Worm (Caenorhabditis elegans): ENCODE data around the gene F27E5.7.

The F27E5.7 gene

DNA sequence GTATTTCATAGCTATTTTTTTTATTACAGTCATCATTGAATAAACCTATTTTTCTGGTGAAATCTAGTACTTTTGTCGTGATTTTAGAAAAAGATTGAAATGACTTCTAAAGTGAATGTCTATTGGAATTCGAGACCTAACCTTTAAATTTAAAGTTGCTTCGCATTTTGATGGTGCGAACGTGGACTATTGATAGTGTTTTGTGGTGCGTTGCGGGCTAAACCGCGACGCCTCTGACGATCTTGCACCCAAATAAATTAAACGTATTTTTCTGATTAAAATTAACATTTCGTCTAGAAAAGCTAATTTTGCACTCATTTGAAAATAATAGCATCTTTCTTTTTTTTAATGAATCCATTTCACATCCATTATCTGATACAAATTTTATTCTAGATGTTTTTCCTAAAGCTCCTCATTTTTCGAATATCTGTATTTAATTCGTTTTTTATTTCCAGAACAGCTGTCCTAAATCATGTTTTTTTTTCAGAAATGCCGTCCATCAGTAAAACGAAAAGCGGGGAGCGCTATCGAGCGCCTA lies 49.9 kb downstream of the F27E5.7 start, which contains the start of gene wbp-11:
Gene wbp-11, plus strand, starts transcription at position 488 of the 538 bp plus-strand sequence.
- TF ChIP-seq hmg-4 (GFP tag; optimal IDR thresholded peaks at IDR 0.05) (no peak), ceh-13 (GFP tag; optimal IDR thresholded peaks at IDR 0.05) (no peak), aly-1 (tag; optimal IDR thresholded peaks at IDR 0.05) (no peak), scrt-1 (GFP tag; IDR thresholded peaks at IDR 0.05) (no peak), sea-1 (GFP tag; conservative IDR thresholded peaks at IDR 0.05) (no peak), tra-4 (tag; optimal IDR thresholded peaks at IDR 0.05) (no peak), hnd-1 (tag; optimal IDR thresholded peaks at IDR 0.05) (no peak), hmbx-1 (tag; optimal IDR thresholded peaks at IDR 0.05) (no peak), tbx-11 (GFP tag; IDR thresholded peaks at IDR 0.05) (no peak), ceh-36 (tag; optimal IDR thresholded peaks at IDR 0.05) (no peak), tbx-37 (GFP tag; conservative IDR thresholded peaks at IDR 0.05) (no peak), ets-7 (tag; optimal IDR thresholded peaks at IDR 0.05) (no peak), pes-1 (GFP tag; IDR thresholded peaks at IDR 0.05) (no peak), ama-1 (optimal IDR thresholded peaks at IDR 0.05) (no peak)

DNA sequence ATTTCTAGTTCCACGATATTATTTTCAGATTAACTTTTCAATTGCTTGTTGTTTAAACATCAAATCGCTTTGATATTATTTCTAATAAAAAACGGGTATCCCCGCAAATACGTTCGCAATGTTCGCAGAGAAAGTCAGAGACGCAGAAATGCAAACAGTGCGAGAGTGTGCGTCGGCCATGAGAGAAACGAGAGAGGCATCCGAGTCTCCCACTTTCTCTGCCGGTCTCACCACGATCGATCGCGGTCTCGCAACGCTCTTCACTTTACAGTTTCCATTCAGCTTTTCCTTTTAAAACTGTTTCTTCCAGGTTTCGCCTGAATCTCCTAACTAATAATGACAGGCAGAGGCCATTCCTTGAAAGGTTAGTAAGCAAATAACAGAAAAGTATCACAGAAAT lies 51.8 kb downstream of the F27E5.7 start, which contains the start of gene F33H1.4:
Gene F33H1.4, plus strand, starts transcription at position 311 of the 400 bp plus-strand sequence.
- peak; percentile 45 for TF ChIP-seq F13C5.2 (tag; optimal IDR thresholded peaks at IDR 0.05)
- peak; percentile 3 for TF ChIP-seq ama-1 (optimal IDR thresholded peaks at IDR 0.05)
- no peak for TF ChIP-seq ceh-36 (tag; optimal IDR thresholded peaks at IDR 0.05)
- TF ChIP-seq flt-1 (GFP tag; IDR thresholded peaks at IDR 0.05): no peak
- no peak for TF ChIP-seq ceh-13 (GFP tag; optimal IDR thresholded peaks at IDR 0.05)

Measured in whole organism, early embryonic.